Fruit fly (Drosophila melanogaster): ENCODE results near the gene CG5004.

dm6 chrX:17093431-17093830 lies 14.0 kb upstream of the CG5004 start:
- TF ChIP-seq ttk (optimal IDR thresholded peaks at IDR 0.05) (no peak), psq (optimal IDR thresholded peaks at IDR 0.05) (no peak), h (optimal IDR thresholded peaks at IDR 0.05) (no peak), Myc (optimal IDR thresholded peaks at IDR 0.05) (no peak), insv (optimal IDR thresholded peaks at IDR 0.05) (no peak)

All from Kc167 (cell line).